Fruit fly (Drosophila melanogaster): ENCODE measurements around the gene RFeSP.
A peak's percentile ranks its signal among the peaks of the same experiment; 100 is the strongest.

Gene RFeSP

dm6 chr2L:1643252-1643864 lies 29.4 kb upstream of the RFeSP start (continued):
- TF ChIP-seq CG13424 (tag; optimal IDR thresholded peaks at IDR 0.05) (peak; percentile 99), gt (GFP tag; IDR thresholded peaks at IDR 0.05) (peak; percentile 85), mirr (GFP tag; optimal IDR thresholded peaks at IDR 0.05) (peak; percentile 94), knrl (GFP tag; IDR thresholded peaks at IDR 0.05; ENCODE audit: partially characterized antibody) (no peak), wek (GFP tag; optimal IDR thresholded peaks at IDR 0.05) (peak; percentile 83), esg (GFP tag; conservative IDR thresholded peaks at IDR 0.05) (peak; percentile 97), CG8924 (tag; optimal IDR thresholded peaks at IDR 0.05) (peak; percentile 98), B-H1 (GFP tag; IDR thresholded peaks at IDR 0.05) (peak; percentile 96), CG14441 (GFP tag; IDR thresholded peaks at IDR 0.05) (peak; percentile 96), H15 (GFP tag; IDR thresholded peaks at IDR 0.05) (peak; percentile 91), ken (GFP tag; IDR thresholded peaks at IDR 0.05) (peak; percentile 86), repo (GFP tag; optimal IDR thresholded peaks at IDR 0.05) (peak; percentile 83), CTCF (GFP tag; optimal IDR thresholded peaks at IDR 0.05) (peak; percentile 71), Oaz (GFP tag; IDR thresholded peaks at IDR 0.05) (peak; percentile 96), sob (GFP tag; IDR thresholded peaks at IDR 0.05) (peak; percentile 97), nom (GFP tag; optimal IDR thresholded peaks at IDR 0.05) (peak; percentile 71), Sry-δ (GFP tag; optimal IDR thresholded peaks at IDR 0.05) (peak; percentile 41), NC2β (GFP tag; optimal IDR thresholded peaks at IDR 0.05) (peak; percentile 77), Sox102F (GFP tag; optimal IDR thresholded peaks at IDR 0.05) (peak; percentile 97), CG13894 (tag; optimal IDR thresholded peaks at IDR 0.05) (peak; percentile 96), Dek (tag; optimal IDR thresholded peaks at IDR 0.05) (peak; percentile 98), CG13123 (GFP tag; optimal IDR thresholded peaks at IDR 0.05) (peak; percentile 72), fd3F (GFP tag; optimal IDR thresholded peaks at IDR 0.05) (peak; percentile 98), Side (GFP tag; optimal IDR thresholded peaks at IDR 0.05) (peak; percentile 90), grn (GFP tag; optimal IDR thresholded peaks at IDR 0.05) (peak; percentile 87), Gsc (GFP tag; IDR thresholded peaks at IDR 0.05) (peak; percentile 82), jumu (GFP tag; optimal IDR thresholded peaks at IDR 0.05) (peak; percentile 82), Xbp1 (GFP tag; optimal IDR thresholded peaks at IDR 0.05) (peak; percentile 96), rib (GFP tag; IDR thresholded peaks at IDR 0.05) (peak; percentile 94), Spps (tag; optimal IDR thresholded peaks at IDR 0.05) (peak; percentile 87), Opbp (GFP tag; IDR thresholded peaks at IDR 0.05; ENCODE audit: partially characterized antibody) (0 out of 3 replicates have a peak, but pooled peaks have one; percentile 55), CG10209 (GFP tag; optimal IDR thresholded peaks at IDR 0.05) (peak; percentile 98), CG30020 (tag; optimal IDR thresholded peaks at IDR 0.05) (peak; percentile 84), CG2129 (GFP tag; IDR thresholded peaks at IDR 0.05; ENCODE audit: partially characterized antibody) (no peak), CG1792 (GFP tag; optimal IDR thresholded peaks at IDR 0.05) (peak; percentile 74), pb (GFP tag; optimal IDR thresholded peaks at IDR 0.05) (peak; percentile 68), kay (GFP tag; optimal IDR thresholded peaks at IDR 0.05) (peak; percentile 93), B-H2 (GFP tag; optimal IDR thresholded peaks at IDR 0.05) (peak; percentile 96), exex (tag; optimal IDR thresholded peaks at IDR 0.05) (peak; percentile 94), pros (GFP tag; optimal IDR thresholded peaks at IDR 0.05) (peak; percentile 73), Lpt (GFP tag; optimal IDR thresholded peaks at IDR 0.05) (no peak), al (GFP tag; IDR thresholded peaks at IDR 0.05) (peak; percentile 95), NC2α (GFP tag; optimal IDR thresholded peaks at IDR 0.05) (peak; percentile 62), ato (GFP tag; IDR thresholded peaks at IDR 0.05; ENCODE audit: partially characterized antibody) (no peak), tgo (GFP tag; IDR thresholded peaks at IDR 0.05) (peak; percentile 98), D (optimal IDR thresholded peaks at IDR 0.05) (no peak), D (GFP tag; optimal IDR thresholded peaks at IDR 0.05) (peak; percentile 95), Ada2b (GFP tag; IDR thresholded peaks at IDR 0.05) (peak; percentile 97), lbe (GFP tag; optimal IDR thresholded peaks at IDR 0.05) (no peak), CG2120 (GFP tag; optimal IDR thresholded peaks at IDR 0.05) (peak; percentile 97), chm (GFP tag; IDR thresholded peaks at IDR 0.05) (peak; percentile 89)

Measured in whole organism, embryonic.